Worm (Caenorhabditis elegans) whole organism, young adult: ENCODE results near the gene R05A10.2.

Experiments
- F10E7.11 ChIP-seq: sonication (generic microtip); optimal IDR thresholded peaks from 2 replicates; lab custom pipeline; 2017; ENCODE audit warnings: mild to moderate bottlenecking, missing genetic modification characterization, moderate library complexity, missing compliant biosample characterization
- F22D6.2 ChIP-seq: sonication (generic microtip); optimal IDR thresholded peaks from 2 replicates; lab custom pipeline; 2016; ENCODE audit warnings: mild to moderate bottlenecking, missing genetic modification characterization, missing compliant biosample characterization
- F33H1.4 ChIP-seq: fragments of 200-800 bp; sonication (Bioruptor generic); IDR thresholded peaks from 2 replicates; pipeline ENCODE4 v1.3.6; 2022; ENCODE audit warnings: missing genetic modification reagents, missing genetic modification characterization, missing compliant biosample characterization
- F49E8.2 ChIP-seq: sonication (generic microtip); optimal IDR thresholded peaks from 3 replicates; lab custom pipeline; 2017; ENCODE audit warnings: missing genetic modification characterization, mild to moderate bottlenecking, missing compliant biosample characterization, antibody characterized with exemption, moderate library complexity; ENCODE audit not compliant: insufficient read depth
- F55B11.4 ChIP-seq: sonication (generic microtip); optimal IDR thresholded peaks from 2 replicates; lab custom pipeline; 2016; ENCODE audit warnings: missing compliant biosample characterization, missing genetic modification characterization, borderline replicate concordance; ENCODE audit not compliant: insufficient read depth
- F57C9.4 ChIP-seq: sonication (generic microtip); optimal IDR thresholded peaks from 2 replicates; lab custom pipeline; 2017; ENCODE audit warnings: mild to moderate bottlenecking, missing genetic modification characterization, missing compliant biosample characterization
- K12H6.12 ChIP-seq: fragments of 200-800 bp; sonication (Bioruptor generic); optimal IDR thresholded peaks from 2 replicates; lab custom pipeline; 2018; ENCODE audit warnings: mild to moderate bottlenecking, missing genetic modification characterization, missing compliant biosample characterization
- Y53G8AR.9 ChIP-seq: fragments of 200-800 bp; sonication (Bioruptor generic); conservative IDR thresholded peaks from 2 replicates; pipeline ENCODE4 v1.3.6; 2022; ENCODE audit warnings: missing genetic modification reagents, missing genetic modification characterization, missing compliant biosample characterization
- Y79H2A.3 ChIP-seq: fragments of 200-800 bp; sonication (Bioruptor generic); conservative IDR thresholded peaks from 2 replicates; pipeline ENCODE4 v1.3.6; 2022; ENCODE audit warnings: missing genetic modification reagents, missing genetic modification characterization, missing compliant biosample characterization
- ZK185.1 ChIP-seq: sonication (generic microtip); optimal IDR thresholded peaks from 2 replicates; lab custom pipeline; 2016; ENCODE audit warnings: mild to moderate bottlenecking, missing genetic modification characterization, missing compliant biosample characterization; ENCODE audit not compliant: poor library complexity, severe bottlenecking
- aptf-3 ChIP-seq: fragments of 200-800 bp; sonication (Bioruptor generic); IDR thresholded peaks from 2 replicates; pipeline ENCODE4 v1.3.6; 2022; ENCODE audit warnings: missing genetic modification characterization, missing compliant biosample characterization
- attf-5 ChIP-seq: fragments of 200-800 bp; sonication (Bioruptor generic); optimal IDR thresholded peaks from 2 replicates; lab custom pipeline; 2018; ENCODE audit warnings: mild to moderate bottlenecking, missing genetic modification characterization, missing compliant biosample characterization
- attf-6 ChIP-seq: fragments of 200-800 bp; sonication (Bioruptor generic); IDR thresholded peaks from 2 replicates; pipeline ENCODE4 v1.3.6; 2022; ENCODE audit warnings: missing genetic modification reagents, missing genetic modification characterization, missing compliant biosample characterization
- bed-1 ChIP-seq: fragments of 200-800 bp; sonication (Bioruptor generic); IDR thresholded peaks from 2 replicates; pipeline ENCODE4 v1.3.6; 2022; ENCODE audit warnings: missing genetic modification reagents, missing genetic modification characterization, missing compliant biosample characterization
- bed-2 ChIP-seq: fragments of 200-800 bp; sonication (Bioruptor generic); IDR thresholded peaks from 2 replicates; pipeline ENCODE4 v1.3.6; 2022; ENCODE audit warnings: missing genetic modification reagents, missing genetic modification characterization, missing compliant biosample characterization
- ceh-100 ChIP-seq: fragments of 200-800 bp; sonication (Bioruptor generic); IDR thresholded peaks from 2 replicates; pipeline ENCODE4 v1.3.6; 2022; ENCODE audit warnings: missing genetic modification reagents, missing genetic modification characterization, missing compliant biosample characterization
- ceh-58 ChIP-seq: fragments of 200-800 bp; sonication (Bioruptor generic); IDR thresholded peaks from 2 replicates; pipeline ENCODE4 v1.3.6; 2022; ENCODE audit warnings: missing genetic modification characterization, missing compliant biosample characterization
- dpff-1 ChIP-seq: sonication (generic microtip); optimal IDR thresholded peaks from 2 replicates; lab custom pipeline; 2017; ENCODE audit warnings: mild to moderate bottlenecking, missing genetic modification characterization, missing compliant biosample characterization
- egl-44 ChIP-seq: fragments of 200-800 bp; sonication (Bioruptor generic); IDR thresholded peaks from 2 replicates; pipeline ENCODE4 v1.3.6; 2022; ENCODE audit warnings: missing genetic modification reagents, missing genetic modification characterization, missing compliant biosample characterization
- ekl-4 ChIP-seq: fragments of 200-800 bp; sonication (Bioruptor generic); IDR thresholded peaks from 2 replicates; pipeline ENCODE4 v1.3.6; 2022; ENCODE audit warnings: missing genetic modification reagents, missing genetic modification characterization, missing compliant biosample characterization
- fkh-3 ChIP-seq: sonication (generic microtip); optimal IDR thresholded peaks from 2 replicates; lab custom pipeline; 2016; ENCODE audit warnings: mild to moderate bottlenecking, missing genetic modification characterization, missing compliant biosample characterization
- gei-17 ChIP-seq: fragments of 200-800 bp; sonication (Bioruptor generic); optimal IDR thresholded peaks from 2 replicates; lab custom pipeline; 2018; ENCODE audit warnings: mild to moderate bottlenecking, missing genetic modification characterization, missing compliant biosample characterization
- hrde-1 ChIP-seq: sonication (generic microtip); optimal IDR thresholded peaks from 2 replicates; lab custom pipeline; 2016; ENCODE audit warnings: missing genetic modification characterization, mild to moderate bottlenecking, missing compliant biosample characterization, moderate library complexity, missing genotype, missing genetic modification reagents, borderline replicate concordance
- hsf-1 ChIP-seq: fragments of 200-800 bp; sonication (Bioruptor generic); IDR thresholded peaks from 2 replicates; pipeline ENCODE4 v1.3.6; 2022; ENCODE audit warnings: missing genetic modification reagents, missing genetic modification characterization, missing compliant biosample characterization
- lin-26 ChIP-seq: fragments of 200-800 bp; sonication (Bioruptor generic); IDR thresholded peaks from 2 replicates; pipeline ENCODE4 v1.3.6; 2022; ENCODE audit warnings: missing genetic modification reagents, missing genetic modification characterization, missing compliant biosample characterization
- lsl-1 ChIP-seq: fragments of 200-800 bp; sonication (Bioruptor generic); optimal IDR thresholded peaks from 2 replicates; lab custom pipeline; 2018; ENCODE audit warnings: mild to moderate bottlenecking, missing genetic modification characterization, moderate library complexity, missing compliant biosample characterization
- lsy-27 ChIP-seq: sonication (generic microtip); optimal IDR thresholded peaks from 2 replicates; lab custom pipeline; 2017; ENCODE audit warnings: missing genetic modification characterization, mild to moderate bottlenecking, missing compliant biosample characterization, antibody characterized with exemption, missing genotype, borderline replicate concordance; ENCODE audit not compliant: insufficient read depth
- madf-3 ChIP-seq: fragments of 200-800 bp; sonication (Bioruptor generic); IDR thresholded peaks from 2 replicates; pipeline ENCODE4 v1.3.6; 2022; ENCODE audit warnings: missing genetic modification reagents, missing genetic modification characterization, missing compliant biosample characterization
- mcd-1 ChIP-seq: fragments of 200-800 bp; sonication (Bioruptor generic); IDR thresholded peaks from 2 replicates; pipeline ENCODE4 v1.3.6; 2022; ENCODE audit warnings: missing genetic modification reagents, missing genetic modification characterization, missing compliant biosample characterization
- nfya-2 ChIP-seq: fragments of 200-800 bp; sonication (Bioruptor generic); IDR thresholded peaks from 2 replicates; pipeline ENCODE4 v1.3.6; 2022; ENCODE audit warnings: missing genetic modification reagents, missing genetic modification characterization, missing compliant biosample characterization
- nhr-120 ChIP-seq: fragments of 200-800 bp; sonication (Bioruptor generic); IDR thresholded peaks from 2 replicates; pipeline ENCODE4 v1.3.6; 2022; ENCODE audit warnings: missing genetic modification characterization, missing compliant biosample characterization
- pbrm-1 ChIP-seq: fragments of 200-800 bp; sonication (Bioruptor generic); IDR thresholded peaks from 2 replicates; pipeline ENCODE4 v1.3.6; 2022; ENCODE audit warnings: missing genetic modification reagents, missing genetic modification characterization, missing compliant biosample characterization
- rcor-1 ChIP-seq: fragments of 200-800 bp; sonication (Bioruptor generic); IDR thresholded peaks from 2 replicates; pipeline ENCODE4 v1.3.6; 2022; ENCODE audit warnings: missing genetic modification reagents, missing genetic modification characterization, missing compliant biosample characterization
- repo-1 ChIP-seq: sonication (generic microtip); optimal IDR thresholded peaks from 2 replicates; lab custom pipeline; 2017; ENCODE audit warnings: mild to moderate bottlenecking, missing genetic modification characterization, missing compliant biosample characterization
- snpc-4 ChIP-seq, 5 experiments: fragments of 150-350 bp in 1 of 5; sonication (generic microtip) in 4 of 5; optimal IDR thresholded peaks; 2 replicates each; lab custom pipeline; 2014 to 2018; ENCODE audit warnings: missing genetic modification characterization in 5 of 5, missing biosample characterization in 3 of 5, antibody characterized with exemption in 2 of 5, mild to moderate bottlenecking in 2 of 5, missing compliant biosample characterization in 2 of 5, missing genotype in 2 of 5, moderate library complexity in 2 of 5, missing genetic modification reagents in 1 of 5
- sptf-2 ChIP-seq: fragments of 200-800 bp; sonication (Bioruptor generic); optimal IDR thresholded peaks from 2 replicates; lab custom pipeline; 2018; ENCODE audit warnings: mild to moderate bottlenecking, missing genetic modification characterization, missing compliant biosample characterization
- tbx-9 ChIP-seq: sonication (generic microtip); optimal IDR thresholded peaks from 2 replicates; lab custom pipeline; 2016; ENCODE audit warnings: borderline replicate concordance, missing genetic modification characterization, inconsistent platforms, missing compliant biosample characterization
- unc-130 ChIP-seq: sonication (generic microtip); optimal IDR thresholded peaks from 2 replicates; lab custom pipeline; 2016; ENCODE audit warnings: missing genetic modification reagents, missing genetic modification characterization, missing compliant biosample characterization
- unc-62 ChIP-seq: fragments of 150-350 bp; optimal IDR thresholded peaks from 2 replicates; lab custom pipeline; 2014; ENCODE audit warnings: missing biosample characterization, missing genetic modification reagents, missing genetic modification characterization
- zfh-2 ChIP-seq: fragments of 200-800 bp; sonication (Bioruptor generic); conservative IDR thresholded peaks from 2 replicates; pipeline ENCODE4 v1.3.6; 2022; ENCODE audit warnings: missing genetic modification reagents, missing genetic modification characterization, missing compliant biosample characterization
- zim-3 ChIP-seq: sonication (generic microtip); optimal IDR thresholded peaks from 2 replicates; lab custom pipeline; 2017; ENCODE audit warnings: mild to moderate bottlenecking, missing genetic modification characterization, moderate library complexity, missing compliant biosample characterization
- ztf-28 ChIP-seq: fragments of 200-800 bp; sonication (Bioruptor generic); IDR thresholded peaks from 2 replicates; pipeline ENCODE4 v1.3.6; 2022; ENCODE audit warnings: missing genetic modification reagents, missing genetic modification characterization, missing compliant biosample characterization

The R05A10.2 gene

ce11 chrIV:14133400-14133799 is 43.7 kb upstream of the R05A10.2 start:
- TF ChIP-seq unc-62 (GFP tag; lab: Kevin White, UChicago) (no peak), zfh-2 (GFP tag; lab: Robert Waterston, UW) (no peak), bed-1 (no peak), gei-17 (GFP tag; lab: Kevin White, UChicago) (no peak), lsl-1 (no peak), F10E7.11 (tag; lab: Kevin White, UChicago) (no peak)

- no peak for TF ChIP-seq sptf-2 (GFP tag; lab: Kevin White, UChicago)
- TF ChIP-seq attf-5, result no peak
- TF ChIP-seq lin-26 (GFP tag; lab: Robert Waterston, UW), result no peak
- TF ChIP-seq Y79H2A.3 (GFP tag; lab: Robert Waterston, UW), result no peak
- no peak for TF ChIP-seq unc-130 (GFP tag; lab: Kevin White, UChicago)
- TF ChIP-seq K12H6.12 (tag; lab: Kevin White, UChicago), result no peak
- no peak for TF ChIP-seq ZK185.1 (tag; lab: Kevin White, UChicago)
- TF ChIP-seq tbx-9, result no peak
- TF ChIP-seq pbrm-1 (GFP tag; lab: Robert Waterston, UW), result no peak
- no peak for TF ChIP-seq madf-3 (GFP tag; lab: Robert Waterston, UW)
- TF ChIP-seq F33H1.4 (GFP tag; lab: Robert Waterston, UW), result no peak
- no peak for TF ChIP-seq F55B11.4 (tag; lab: Kevin White, UChicago)
- TF ChIP-seq ceh-100 (GFP tag; lab: Robert Waterston, UW), result no peak
- TF ChIP-seq attf-6 (GFP tag; lab: Robert Waterston, UW), result no peak
- TF ChIP-seq hsf-1 (GFP tag; lab: Robert Waterston, UW), result no peak
- TF ChIP-seq Y53G8AR.9 (GFP tag; lab: Robert Waterston, UW), result no peak
- TF ChIP-seq zim-3 (tag; lab: Kevin White, UChicago), result no peak
These were observed 40.0 kb upstream of the R05A10.2 start, which contains the start of gene srz-31 for ce11 chrIV:14137063-14137462. Gene srz-31, plus strand, starts transcription at chrIV:14137363.

ce11 chrIV:14143042-14143441 is 34.0 kb upstream of the R05A10.2 start:
- TF ChIP-seq F57C9.4 (tag; lab: Kevin White, UChicago), result no peak
- peak; percentile 74; the same call in 1 of the 2 replicates for TF ChIP-seq attf-6 (GFP tag; lab: Robert Waterston, UW)
- TF ChIP-seq snpc-4 (GFP tag; optimal IDR thresholded peaks at IDR 0.05; lab: Kevin White, UChicago), result peak; percentile 2
- peak in 3 of 4 experiments; percentile 26 to 29 (median 27) for TF ChIP-seq snpc-4 (tag; optimal IDR thresholded peaks at IDR 0.05; lab: Kevin White, UChicago)

- no peak for TF ChIP-seq nfya-2
- TF ChIP-seq dpff-1, result no peak
- TF ChIP-seq repo-1, result no peak
- no peak for TF ChIP-seq F10E7.11 (tag; lab: Kevin White, UChicago)
- TF ChIP-seq ztf-28 (GFP tag; lab: Robert Waterston, UW), result no peak
- TF ChIP-seq attf-5, result no peak
- TF ChIP-seq aptf-3 (GFP tag; lab: Robert Waterston, UW), result no peak
- no peak for TF ChIP-seq mcd-1 (GFP tag; lab: Robert Waterston, UW)
- no peak for TF ChIP-seq hrde-1 (tag; lab: Kevin White, UChicago)
- TF ChIP-seq F49E8.2, result no peak
- no peak for TF ChIP-seq ceh-58 (GFP tag; lab: Robert Waterston, UW)
- TF ChIP-seq F22D6.2, result no peak
- TF ChIP-seq ekl-4, result no peak
- no peak for TF ChIP-seq egl-44
- TF ChIP-seq lsy-27 (tag; lab: Kevin White, UChicago), result no peak
- TF ChIP-seq fkh-3, result no peak
- TF ChIP-seq nhr-120 (GFP tag; lab: Robert Waterston, UW), result no peak
- no peak for TF ChIP-seq bed-2 (GFP tag; lab: Robert Waterston, UW)
- TF ChIP-seq rcor-1, result no peak
These were observed 31.5 kb upstream of the R05A10.2 start, which contains the start of gene oac-37 for ce11 chrIV:14145594-14145993. Gene oac-37, plus strand, starts transcription at chrIV:14145894.
